Fruit fly (Drosophila melanogaster): ENCODE data around the gene RpS17.

Gene RpS17

DNA sequence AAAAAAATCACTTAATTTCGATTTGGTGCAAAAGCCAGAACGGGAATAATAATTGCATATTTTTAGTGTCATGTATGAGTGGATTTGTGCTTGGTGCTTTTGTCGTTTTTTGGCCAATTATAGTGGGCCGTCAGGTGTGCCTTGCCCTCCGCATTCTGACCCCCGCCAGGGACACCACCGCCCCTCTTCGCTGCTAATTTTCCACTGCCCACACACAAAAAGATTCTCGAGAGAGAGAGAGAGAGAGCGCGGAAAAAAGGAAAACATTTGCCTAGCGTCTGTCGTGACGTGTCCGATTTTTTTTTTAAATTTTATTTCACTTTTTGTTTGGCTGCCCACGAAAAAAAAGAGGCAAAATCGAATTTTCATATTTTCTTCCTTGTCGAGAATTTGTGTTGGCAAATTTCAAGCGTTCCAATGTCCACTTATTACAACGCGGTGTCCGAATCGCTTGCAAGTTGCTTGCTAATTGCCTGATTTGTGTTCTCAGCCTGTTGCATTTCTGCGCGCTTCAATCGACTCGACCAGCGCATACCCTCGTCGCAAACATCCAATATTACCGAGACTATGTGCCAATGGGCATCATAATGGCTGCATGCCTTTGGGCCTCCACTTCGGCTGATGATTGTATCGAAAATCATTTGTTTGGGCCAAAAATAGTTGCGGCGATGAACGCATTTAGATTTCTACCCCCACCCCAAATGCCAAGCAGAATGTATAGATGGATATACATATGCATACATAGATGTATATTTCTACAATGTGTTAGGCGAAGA is 2.4 kb upstream of the RpS17 start:
- TF ChIP-seq CG8478 (optimal IDR thresholded peaks at IDR 0.05), result no peak
- no peak for TF ChIP-seq CTCF (optimal IDR thresholded peaks at IDR 0.05)

dm6 chr3L:9430608-9430952 is 959 bp upstream of the RpS17 start:
- TF ChIP-seq CTCF (optimal IDR thresholded peaks at IDR 0.05) (no peak), CG8478 (optimal IDR thresholded peaks at IDR 0.05) (no peak)

DNA sequence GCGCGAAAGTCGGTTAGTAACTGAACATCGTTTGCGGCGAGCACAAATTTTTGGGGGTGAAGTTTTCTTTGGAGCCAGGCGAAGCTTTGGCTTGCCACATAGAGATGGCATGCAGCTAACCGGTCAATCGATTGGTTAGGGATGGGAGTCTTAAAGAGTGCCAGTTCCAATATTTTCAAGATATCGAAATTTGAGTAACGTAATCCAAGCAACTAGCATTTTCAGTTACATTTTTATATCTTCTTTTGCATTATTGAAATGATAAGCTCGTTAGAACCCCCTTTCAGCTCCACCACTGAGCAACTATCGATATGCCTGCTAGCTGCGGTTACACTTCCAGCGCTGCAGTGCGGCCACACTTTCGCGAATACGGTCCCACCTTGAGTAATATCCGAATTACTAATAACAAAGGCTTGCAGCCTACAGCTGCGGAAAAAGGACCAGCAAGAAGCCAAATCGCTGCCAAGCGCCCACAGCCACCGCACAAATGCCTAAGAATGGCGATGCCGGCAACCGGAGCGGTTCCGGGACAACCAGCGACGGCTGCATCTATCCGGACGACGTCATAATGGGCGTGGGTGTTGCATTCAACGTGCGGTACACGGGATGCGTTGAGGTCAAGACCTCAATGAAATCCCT is 2.8 kb downstream of the RpS17 start, which contains the start of the genes Atat and Shc:
Gene Atat (minus strand): TSS at position 103 of the 639 bp plus-strand sequence.
Gene Shc (plus strand): TSS at position 355 of the 639 bp plus-strand sequence.
- TF ChIP-seq CTCF (optimal IDR thresholded peaks at IDR 0.05), result peak; percentile 11 to 53
- no peak for TF ChIP-seq CG8478 (optimal IDR thresholded peaks at IDR 0.05)

DNA sequence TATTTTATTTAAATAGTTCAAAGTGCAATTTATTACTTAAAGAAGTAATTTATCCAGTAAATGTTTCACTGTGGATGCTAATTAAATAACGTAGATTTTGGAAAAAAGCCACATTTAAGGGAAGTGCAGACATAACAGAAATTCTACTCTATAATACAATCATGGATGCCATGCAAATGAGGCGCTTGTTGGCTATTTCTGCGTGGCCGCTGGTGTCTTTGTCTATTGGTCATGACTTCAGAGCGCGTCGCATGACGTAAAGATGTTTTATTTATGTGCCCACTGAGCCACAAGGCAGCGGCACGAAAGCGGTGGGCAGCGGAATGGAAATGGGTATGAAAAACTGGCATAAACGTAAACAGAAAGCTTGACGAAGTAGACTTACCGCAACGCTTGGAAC is 3.8 kb downstream of the RpS17 start:
- TF ChIP-seq CG8478 (optimal IDR thresholded peaks at IDR 0.05), result no peak
- no peak for TF ChIP-seq CTCF (optimal IDR thresholded peaks at IDR 0.05)

DNA sequence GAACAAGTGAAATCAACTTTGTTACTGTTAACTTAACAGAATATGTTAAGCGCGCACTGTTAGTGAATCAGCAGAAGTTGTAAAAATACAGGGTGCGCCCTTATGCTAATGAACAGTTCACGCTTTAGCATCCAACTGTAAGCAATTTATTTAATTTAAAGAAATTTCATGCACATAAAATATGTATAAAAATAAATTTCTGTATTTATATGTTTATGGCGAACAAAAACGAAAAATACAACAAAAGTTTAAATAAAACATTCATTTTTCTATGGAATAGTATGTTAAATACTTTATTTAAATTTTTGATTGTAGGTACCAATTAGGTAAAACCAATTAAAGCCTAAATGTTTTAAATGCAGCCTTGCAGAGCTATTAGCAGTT is 5.1 kb downstream of the RpS17 start:
- no peak for TF ChIP-seq CG8478 (optimal IDR thresholded peaks at IDR 0.05)
- no peak for TF ChIP-seq CTCF (optimal IDR thresholded peaks at IDR 0.05)

- TF ChIP-seq CTCF (optimal IDR thresholded peaks at IDR 0.05), result no peak
- no peak for TF ChIP-seq CG8478 (optimal IDR thresholded peaks at IDR 0.05)
These were observed 5.7 kb downstream of the RpS17 start for dm6 chr3L:9423757-9424527.

DNA sequence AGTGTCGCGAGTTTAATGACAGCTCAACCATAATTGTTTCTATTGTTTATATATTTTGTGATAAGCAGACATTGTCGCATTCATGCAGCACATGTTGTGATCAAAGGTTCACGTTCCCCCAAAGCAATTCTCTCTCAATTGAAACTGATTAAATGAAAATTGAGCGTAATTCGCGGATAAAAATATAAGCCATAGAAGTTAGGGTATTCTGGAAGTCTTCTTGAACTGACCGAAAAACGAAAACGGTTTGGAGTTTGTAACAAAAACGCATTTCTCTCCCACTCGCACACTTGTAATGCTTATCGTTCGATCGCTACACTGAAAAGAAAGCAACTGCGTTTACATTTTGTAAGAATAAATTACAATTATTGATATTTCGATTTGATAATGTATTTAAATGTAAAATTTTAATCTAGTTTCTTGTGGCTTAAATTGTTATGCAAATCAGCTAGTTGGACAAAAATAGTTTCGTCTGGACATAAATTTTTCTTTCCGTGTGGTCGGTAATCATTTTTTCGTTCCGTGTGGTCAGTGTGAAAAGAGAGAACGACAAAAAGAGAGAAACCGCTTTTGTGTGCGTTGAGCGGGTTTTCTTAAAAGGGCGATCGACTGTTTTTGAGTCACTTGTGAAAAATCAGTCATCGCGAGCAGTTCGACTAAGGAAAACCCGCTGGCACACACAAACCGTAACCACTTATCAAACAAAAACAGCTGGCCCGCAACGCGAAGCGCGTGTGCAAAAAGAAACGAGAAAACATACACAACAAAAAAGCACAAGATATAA is 6.8 kb downstream of the RpS17 start, which contains the start of gene aay:
Gene aay (plus strand): TSS at position 618 of the 784 bp plus-strand sequence.
- TF ChIP-seq CTCF (optimal IDR thresholded peaks at IDR 0.05) (no peak), CG8478 (optimal IDR thresholded peaks at IDR 0.05) (no peak)

dm6 chr3L:9422135-9422534 is 7.5 kb downstream of the RpS17 start:
- TF ChIP-seq CTCF (optimal IDR thresholded peaks at IDR 0.05) (no peak), CG8478 (optimal IDR thresholded peaks at IDR 0.05) (no peak)

DNA sequence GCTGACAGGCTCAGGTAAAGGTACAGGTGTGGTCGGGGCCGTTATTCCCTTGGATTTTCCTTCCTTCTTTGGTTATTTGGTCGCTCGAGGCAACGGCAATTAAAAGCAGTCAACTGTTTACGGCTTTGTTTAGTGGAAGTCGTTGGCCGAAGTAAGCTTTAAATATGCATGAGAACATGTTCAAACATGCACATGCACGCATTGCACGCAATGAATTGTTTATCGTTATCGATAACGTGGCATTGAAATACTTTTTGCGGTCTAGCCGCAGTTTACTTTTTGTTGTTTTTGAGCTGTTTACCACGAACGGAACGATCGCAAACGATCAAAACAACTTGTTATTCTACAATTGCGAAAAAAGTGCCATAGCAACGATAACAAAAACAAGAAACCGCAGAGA is 8.0 kb downstream of the RpS17 start:
- TF ChIP-seq CTCF (optimal IDR thresholded peaks at IDR 0.05) (no peak), CG8478 (optimal IDR thresholded peaks at IDR 0.05) (no peak)

- TF ChIP-seq CTCF (optimal IDR thresholded peaks at IDR 0.05) (no peak), CG8478 (optimal IDR thresholded peaks at IDR 0.05) (no peak)
These were observed 8.8 kb downstream of the RpS17 start for dm6 chr3L:9420819-9421130.

DNA sequence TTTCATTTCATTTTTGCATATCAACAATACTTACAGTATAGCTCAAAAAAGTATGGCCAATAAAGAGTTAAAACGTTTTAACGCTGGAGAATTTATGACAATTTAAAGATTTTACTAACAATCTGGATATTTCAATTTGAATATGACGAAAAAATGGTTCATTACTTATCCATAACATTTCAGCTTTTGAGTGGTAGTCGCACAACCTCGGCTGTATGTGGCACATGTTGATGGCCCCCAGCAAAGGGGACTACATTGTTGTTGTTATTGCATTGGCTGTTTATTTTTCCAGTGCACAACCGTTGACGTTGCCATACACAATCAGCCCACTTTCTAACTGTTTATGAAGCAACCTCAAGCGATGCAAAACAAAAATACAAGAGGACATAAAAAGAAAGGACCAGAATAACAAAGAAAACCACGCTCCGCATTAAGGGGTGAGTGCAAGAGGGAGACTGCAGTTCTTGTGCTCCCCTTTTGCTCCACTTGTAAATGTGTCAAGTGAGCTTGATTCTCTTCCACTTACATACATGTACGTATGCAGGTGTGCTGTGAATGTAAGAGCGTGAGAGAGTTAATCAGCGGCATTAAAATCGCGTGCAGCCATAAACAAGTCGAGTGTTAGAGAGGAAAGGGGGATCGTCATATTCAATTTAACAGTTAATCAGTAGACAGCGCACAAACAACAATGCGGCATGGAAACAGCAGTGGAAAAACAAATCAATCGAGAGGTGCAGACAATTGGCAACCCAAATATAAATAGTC is 9.4 kb downstream of the RpS17 start:
- TF ChIP-seq CG8478 (optimal IDR thresholded peaks at IDR 0.05) (no peak), CTCF (optimal IDR thresholded peaks at IDR 0.05) (no peak)

DNA sequence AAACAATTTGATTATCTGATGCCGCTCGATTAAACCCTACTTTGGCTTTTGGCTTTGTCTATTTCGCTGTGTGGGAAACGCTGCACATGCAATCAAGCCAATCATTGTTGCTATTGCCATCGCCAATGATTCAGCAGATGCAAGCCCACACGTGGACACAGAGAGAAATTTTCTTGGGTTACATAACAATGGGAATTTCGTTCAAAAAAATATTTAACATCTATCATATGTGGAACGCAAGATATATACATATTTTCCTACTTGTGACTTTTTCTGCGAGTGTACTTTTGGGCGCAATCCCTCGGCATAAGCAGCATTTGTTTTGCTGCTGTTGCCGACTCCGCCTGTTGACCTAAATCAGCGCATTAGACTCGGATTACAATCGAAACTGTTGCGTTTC is 10.3 kb downstream of the RpS17 start:
- TF ChIP-seq CTCF (optimal IDR thresholded peaks at IDR 0.05) (no peak), CG8478 (optimal IDR thresholded peaks at IDR 0.05) (no peak)

dm6 chr3L:9417288-9417687 is 12.3 kb downstream of the RpS17 start, which contains the start of gene CG3982:
TSS of gene CG3982 (minus strand) at chr3L:9417388.
- TF ChIP-seq CTCF (optimal IDR thresholded peaks at IDR 0.05) (no peak), CG8478 (optimal IDR thresholded peaks at IDR 0.05) (no peak)

dm6 chr3L:9410754-9411423 is 18.7 kb downstream of the RpS17 start, which contains the start of the genes CG4022 and Cpsf5:
TSS of gene CG4022 (minus strand) at chr3L:9410832.
TSS of gene Cpsf5 (plus strand) at chr3L:9411038.
- TF ChIP-seq CTCF (optimal IDR thresholded peaks at IDR 0.05), result no peak
- TF ChIP-seq CG8478 (optimal IDR thresholded peaks at IDR 0.05), result no peak
